Fruit fly (Drosophila melanogaster) whole organism, wandering third instar larva: Measurements from ENCODE around the gene spn-D.
A peak's percentile ranks its signal among the peaks of the same experiment; 100 is the strongest.

ENCODE experiments used
- Abd-B ChIP-seq: fragments of >200 bp; optimal IDR thresholded peaks from 2 replicates; lab custom pipeline; 2017; ENCODE audit warnings: missing biosample characterization, missing genetic modification characterization
- CG32264 ChIP-seq: fragments of 200-800 bp; sonication (Bioruptor generic); optimal IDR thresholded peaks from 2 replicates; lab custom pipeline; 2016; ENCODE audit warnings: missing biosample characterization, missing genetic modification characterization
- CrebA ChIP-seq: fragments of 200-800 bp; sonication (Bioruptor generic); optimal IDR thresholded peaks from 2 replicates; lab custom pipeline; 2016; ENCODE audit warnings: missing biosample characterization, mild to moderate bottlenecking, missing genetic modification characterization, borderline replicate concordance
- Dif ChIP-seq: fragments of 200-275, 200-300 bp; sonication (Bioruptor generic); optimal IDR thresholded peaks from 2 replicates; lab custom pipeline; 2018; ENCODE audit warnings: missing biosample characterization, missing genetic modification characterization; ENCODE audit not compliant: partially characterized antibody
- GATAd ChIP-seq: sonication (Bioruptor generic); optimal IDR thresholded peaks from 2 replicates; lab custom pipeline; 2016; ENCODE audit warnings: missing biosample characterization, missing genetic modification characterization
- HLH106 ChIP-seq: fragments of 200-800 bp; optimal IDR thresholded peaks from 3 replicates; lab custom pipeline; 2019; ENCODE audit warnings: missing biosample characterization, mild to moderate bottlenecking, missing genetic modification characterization, moderate library complexity
- Hr78 ChIP-seq: fragments of >200 bp; optimal IDR thresholded peaks from 2 replicates; lab custom pipeline; 2017; ENCODE audit warnings: missing biosample characterization, missing genetic modification characterization
- Hr83 ChIP-seq: fragments of 200-300 bp; sonication (Bioruptor generic); optimal IDR thresholded peaks from 2 replicates; lab custom pipeline; 2016; ENCODE audit warnings: missing biosample characterization, mild to moderate bottlenecking, missing genetic modification characterization, moderate library complexity; ENCODE audit not compliant: poor library complexity, severe bottlenecking
- Jra ChIP-seq: sonication (Bioruptor generic); optimal IDR thresholded peaks from 2 replicates; lab custom pipeline; 2016; ENCODE audit warnings: missing biosample characterization, missing genetic modification characterization
- Mio ChIP-seq: sonication (Bioruptor generic); optimal IDR thresholded peaks from 2 replicates; lab custom pipeline; 2016; ENCODE audit warnings: missing biosample characterization, missing genetic modification characterization
- Myc ChIP-seq: fragments of >200 bp; optimal IDR thresholded peaks from 2 replicates; lab custom pipeline; 2017
- N ChIP-seq: fragments of >200 bp; optimal IDR thresholded peaks from 2 replicates; lab custom pipeline; 2018; ENCODE audit warnings: missing biosample characterization, missing external identifiers, missing genetic modification characterization
- OdsH ChIP-seq: fragments of 200-800 bp; sonication (Bioruptor generic); optimal IDR thresholded peaks from 2 replicates; lab custom pipeline; 2016; ENCODE audit warnings: missing biosample characterization, mild to moderate bottlenecking, missing genetic modification characterization
- Rel ChIP-seq, 2 experiments: fragments of 200-800 bp; sonication (Bioruptor generic) in 1 of 2; optimal IDR thresholded peaks; 2 replicates in 1 of 2; 3 replicates in 1 of 2; lab custom pipeline; 2016 to 2019; ENCODE audit warnings: mild to moderate bottlenecking in 2 of 2, missing biosample characterization in 2 of 2, missing genetic modification characterization in 2 of 2, moderate library complexity in 1 of 2
- Sp1 ChIP-seq: fragments of 200-800 bp; sonication (Bioruptor generic); optimal IDR thresholded peaks from 3 replicates; lab custom pipeline; 2019; ENCODE audit warnings: missing biosample characterization, mild to moderate bottlenecking, missing genetic modification characterization, moderate library complexity
- Vsx2 ChIP-seq: fragments of 200-300, 225-300 bp; sonication (Bioruptor generic); optimal IDR thresholded peaks from 2 replicates; lab custom pipeline; 2018; ENCODE audit warnings: missing biosample characterization, missing genetic modification characterization; ENCODE audit not compliant: partially characterized antibody
- br ChIP-seq: fragments of 200-800 bp; sonication (Bioruptor generic); optimal IDR thresholded peaks from 2 replicates; lab custom pipeline; 2016; ENCODE audit warnings: missing biosample characterization, missing genetic modification characterization
- brk ChIP-seq: fragments of 200-800 bp; sonication (Bioruptor generic); optimal IDR thresholded peaks from 2 replicates; lab custom pipeline; 2016; ENCODE audit warnings: missing biosample characterization, mild to moderate bottlenecking, missing genetic modification characterization
- dl ChIP-seq, 2 experiments: fragments of 175-275, 200-275 bp in 1 of 2; fragments of 200-275 bp in 1 of 2; sonication (Bioruptor generic); optimal IDR thresholded peaks; lab custom pipeline; 2018; ENCODE audit warnings: mild to moderate bottlenecking in 2 of 2, missing biosample characterization in 2 of 2, missing genetic modification characterization in 2 of 2, moderate library complexity in 2 of 2; ENCODE audit not compliant: partially characterized antibody in 2 of 2, insufficient read depth in 1 of 2
- dsf ChIP-seq: sonication (Bioruptor generic); optimal IDR thresholded peaks from 2 replicates; lab custom pipeline; 2016; ENCODE audit warnings: missing biosample characterization, missing genetic modification characterization, borderline replicate concordance
- ey ChIP-seq: fragments of 200-800 bp; sonication (Bioruptor generic); optimal IDR thresholded peaks from 2 replicates; lab custom pipeline; 2016; ENCODE audit warnings: missing biosample characterization, missing genetic modification characterization
- foxo ChIP-seq, 2 experiments: fragments of 200-800 bp; sonication (Bioruptor generic); optimal IDR thresholded peaks; 2 replicates in 1 of 2; 3 replicates in 1 of 2; lab custom pipeline; 2016 to 2017; ENCODE audit warnings: missing biosample characterization in 2 of 2, missing genetic modification characterization in 2 of 2
- fru ChIP-seq: fragments of 200-800 bp; sonication (Bioruptor generic); optimal IDR thresholded peaks from 3 replicates; lab custom pipeline; 2016; ENCODE audit warnings: missing biosample characterization, mild to moderate bottlenecking, missing genetic modification characterization
- h ChIP-seq: fragments of 200-800 bp; sonication (Bioruptor generic); optimal IDR thresholded peaks from 3 replicates; lab custom pipeline; 2016; ENCODE audit warnings: missing biosample characterization, mild to moderate bottlenecking, missing genetic modification characterization
- jim ChIP-seq: fragments of 175-275, 200-325 bp; sonication (Bioruptor generic); optimal IDR thresholded peaks from 2 replicates; lab custom pipeline; 2016; ENCODE audit warnings: missing biosample characterization, mild to moderate bottlenecking, missing genetic modification characterization
- lola ChIP-seq: fragments of >200 bp; optimal IDR thresholded peaks from 2 replicates; lab custom pipeline; 2017; ENCODE audit warnings: missing biosample characterization, missing genetic modification characterization
- pan ChIP-seq: fragments of >200 bp; optimal IDR thresholded peaks from 2 replicates; lab custom pipeline; 2017
- psq ChIP-seq: fragments of 200-800 bp; sonication (Bioruptor generic); optimal IDR thresholded peaks from 3 replicates; lab custom pipeline; 2017; ENCODE audit warnings: missing biosample characterization, mild to moderate bottlenecking, missing genetic modification characterization, moderate library complexity
- rgr ChIP-seq: fragments of 200-800 bp; sonication (Bioruptor generic); optimal IDR thresholded peaks from 3 replicates; lab custom pipeline; 2016; ENCODE audit warnings: missing biosample characterization, mild to moderate bottlenecking, missing genetic modification characterization
- sage ChIP-seq: fragments of 200-800 bp; sonication (Bioruptor generic); optimal IDR thresholded peaks from 2 replicates; lab custom pipeline; 2016; ENCODE audit warnings: missing biosample characterization, mild to moderate bottlenecking, missing genetic modification characterization
- sv ChIP-seq: fragments of 200-800 bp; sonication (Bioruptor generic); optimal IDR thresholded peaks from 3 replicates; lab custom pipeline; 2016; ENCODE audit warnings: missing biosample characterization, missing genetic modification characterization
- tai ChIP-seq: sonication (Bioruptor generic); optimal IDR thresholded peaks from 2 replicates; lab custom pipeline; 2016; ENCODE audit warnings: missing biosample characterization, missing genetic modification characterization
- usp ChIP-seq: fragments of >200 bp; optimal IDR thresholded peaks from 2 replicates; lab custom pipeline; 2017; ENCODE audit warnings: missing biosample characterization, missing genetic modification characterization
- woc ChIP-seq: sonication (Bioruptor generic); optimal IDR thresholded peaks from 2 replicates; lab custom pipeline; 2016; ENCODE audit warnings: missing biosample characterization, mild to moderate bottlenecking, missing genetic modification characterization

The spn-D gene

dm6 chr3R:27165416-27165982, at the start of gene spn-D, which contains the start of gene CG34293:
spn-D (plus strand) TSS chr3R:27165716.
CG34293 (minus strand) TSS chr3R:27165575.
- TF ChIP-seq Mio (GFP tag; lab: Kevin White, UChicago) (no peak), ey (GFP tag; lab: Kevin White, UChicago) (no peak), Dif (GFP tag; lab: Kevin White, UChicago) (peak; percentile 2), CrebA (GFP tag; lab: Kevin White, UChicago) (no peak), OdsH (GFP tag; lab: Kevin White, UChicago) (no peak), Sp1 (GFP tag; lab: Kevin White, UChicago) (no peak), foxo (GFP tag; optimal IDR thresholded peaks at IDR 0.05; lab: Kevin White, UChicago) (no peak), brk (GFP tag; lab: Kevin White, UChicago) (no peak)

- no peak for TF ChIP-seq HLH106 (tag; lab: Kevin White, UChicago)
Observed at dm6 chr3R:27116465-27117092, 48.9 kb upstream of the spn-D start, which contains the start of the genes CG6066 and CG5880. CG6066 (minus strand) TSS chr3R:27116707. CG5880 (plus strand) TSS chr3R:27116745.

DNA sequence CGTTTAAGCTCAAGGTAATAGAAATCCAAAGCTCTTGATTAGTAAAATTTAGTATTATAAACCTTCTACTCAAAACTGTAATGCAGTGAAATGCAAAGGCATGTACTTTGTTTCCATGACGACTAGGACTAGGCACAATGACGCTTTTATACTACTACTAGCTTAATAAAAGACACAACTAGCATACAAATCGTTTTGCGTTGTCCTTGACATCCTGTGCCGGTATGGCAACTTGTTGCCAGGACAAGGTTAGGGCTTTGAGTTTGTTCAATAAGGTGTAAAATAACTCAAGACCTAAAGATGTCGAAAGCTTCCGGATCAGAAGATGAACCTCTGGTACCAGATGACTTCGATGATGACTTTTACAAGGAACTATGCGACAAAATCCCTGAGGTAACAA, 47.2 kb upstream of the spn-D start, which contains the start of gene CG5882:
CG5882 (plus strand) TSS at position 301 of the 400 bp plus-strand sequence.
- TF ChIP-seq sage, result no peak

dm6 chr3R:27124588-27124987, 40.9 kb upstream of the spn-D start, which contains the start of gene CG6059:
CG6059 (minus strand) TSS chr3R:27124688.
- TF ChIP-seq GATAd (GFP tag; lab: Kevin White, UChicago) (no peak), dsf (GFP tag; lab: Kevin White, UChicago) (no peak), Jra (GFP tag; lab: Kevin White, UChicago) (no peak)

DNA sequence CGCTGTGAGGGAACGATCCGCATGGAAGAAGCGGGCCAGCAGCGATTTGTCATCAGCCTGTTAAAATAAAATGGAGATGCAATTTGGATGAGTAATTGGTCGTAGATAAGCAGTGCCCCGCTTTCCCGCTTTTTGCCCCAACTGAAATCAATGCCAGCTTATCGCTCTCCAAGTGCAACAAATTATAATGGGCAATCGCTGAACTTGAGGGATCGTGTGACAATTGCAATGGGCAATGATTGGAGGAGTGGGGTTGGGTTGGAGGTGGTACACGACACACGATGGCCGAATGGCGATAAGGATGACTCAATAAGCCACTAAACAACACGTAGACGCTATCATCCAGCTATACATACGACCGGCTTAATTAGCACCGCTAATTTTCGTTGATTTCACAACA, 36.8 kb upstream of the spn-D start:
- no peak for TF ChIP-seq Vsx2 (GFP tag; lab: Kevin White, UChicago)
- TF ChIP-seq Rel (GFP tag; optimal IDR thresholded peaks at IDR 0.05; lab: Kevin White, UChicago), result no peak
- peak; percentile 25 for TF ChIP-seq Rel (tag; optimal IDR thresholded peaks at IDR 0.05; lab: Kevin White, UChicago)
- no peak for TF ChIP-seq sv (GFP tag; lab: Kevin White, UChicago)
- TF ChIP-seq jim, result no peak
- no peak for TF ChIP-seq OdsH (GFP tag; lab: Kevin White, UChicago)
- peak; percentile 17 for TF ChIP-seq h (GFP tag; lab: Kevin White, UChicago)
- TF ChIP-seq woc (GFP tag; lab: Kevin White, UChicago), result no peak

DNA sequence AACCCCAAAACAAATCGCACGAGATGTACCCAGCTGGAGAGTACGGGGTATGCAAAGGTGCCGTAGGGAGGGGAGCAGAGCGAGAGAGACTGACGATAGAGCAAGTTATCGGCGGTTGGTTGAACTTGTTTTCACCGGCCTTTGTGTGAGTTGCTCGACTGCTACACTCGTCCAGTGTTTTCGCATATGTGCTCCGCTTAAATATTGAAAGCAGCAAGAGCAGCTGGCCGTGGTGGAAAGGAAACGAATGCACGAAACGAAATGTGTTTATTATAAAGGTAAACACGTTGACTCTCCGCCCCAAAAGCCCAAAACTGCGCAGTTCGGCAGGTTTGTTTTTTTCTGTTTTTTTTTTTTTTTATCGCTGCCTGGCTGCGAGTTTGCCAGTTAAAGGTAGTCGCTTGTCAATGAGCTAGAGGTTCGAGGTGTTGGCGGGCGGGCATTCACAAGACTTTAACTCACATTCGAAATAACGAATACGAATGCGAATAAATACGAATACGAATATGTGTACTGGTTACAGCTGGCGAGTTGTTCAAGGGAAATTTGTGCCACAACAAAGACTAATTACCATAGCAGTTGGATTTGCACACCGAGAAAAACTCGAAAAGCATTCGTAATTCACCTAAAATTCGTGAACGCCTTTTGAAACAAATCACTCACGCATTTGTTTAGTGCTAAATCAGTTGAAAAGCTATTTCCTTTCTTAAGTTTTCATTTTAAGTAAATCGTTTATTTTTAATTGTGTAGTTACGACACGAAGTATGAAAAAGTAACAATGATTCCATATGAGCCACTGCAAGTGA, 35.7 kb upstream of the spn-D start:
- TF ChIP-seq sage (peak; percentile 2), Hr83 (GFP tag; lab: Kevin White, UChicago) (peak; percentile 82), lola (GFP tag; lab: Kevin White, UChicago) (no peak), dl (GFP tag; optimal IDR thresholded peaks at IDR 0.05; lab: Kevin White, UChicago; ENCODE audit: insufficient read depth in 1 of 2, partially characterized antibody in 2 of 2) (no peak), Abd-B (GFP tag; lab: Kevin White, UChicago) (no peak), h (GFP tag; lab: Kevin White, UChicago) (peak; percentile 79), usp (GFP tag; lab: Kevin White, UChicago) (no peak), HLH106 (tag; lab: Kevin White, UChicago) (peak; percentile 66), tai (GFP tag; lab: Kevin White, UChicago) (no peak), woc (GFP tag; lab: Kevin White, UChicago) (peak; percentile 62), Sp1 (GFP tag; lab: Kevin White, UChicago) (peak; percentile 60), pan (no peak), fru (GFP tag; lab: Kevin White, UChicago) (peak; percentile 75), br (GFP tag; lab: Kevin White, UChicago) (peak; percentile 61), rgr (GFP tag; lab: Kevin White, UChicago) (peak; percentile 64), dsf (GFP tag; lab: Kevin White, UChicago) (no peak), N (GFP tag; lab: Kevin White, UChicago) (no peak), ey (GFP tag; lab: Kevin White, UChicago) (peak; percentile 65), foxo (GFP tag; optimal IDR thresholded peaks at IDR 0.05; lab: Kevin White, UChicago) (peak in 1 of 2 experiments; percentile 75), Jra (GFP tag; lab: Kevin White, UChicago) (peak; percentile 66), Hr78 (no peak), psq (peak; percentile 73), Myc (lab: Kevin White, UChicago) (no peak), sv (GFP tag; lab: Kevin White, UChicago) (no peak), OdsH (GFP tag; lab: Kevin White, UChicago) (peak; percentile 60), CG32264 (GFP tag; lab: Kevin White, UChicago) (peak; percentile 16), Mio (GFP tag; lab: Kevin White, UChicago) (no peak)
